Fruit fly (Drosophila melanogaster): ENCODE results near the gene COX8.

The COX8 gene

dm6 chr3L:21568848-21569372 lies 29.7 kb upstream of the COX8 start, which contains the start of the genes CRIF and SMC5 (continued):
- TF ChIP-seq CG9797 (GFP tag; optimal IDR thresholded peaks at IDR 0.05) (peak; percentile 7), gce (GFP tag; IDR thresholded peaks at IDR 0.05) (no peak), seq (GFP tag; IDR thresholded peaks at IDR 0.05) (no peak), disco-r (GFP tag; optimal IDR thresholded peaks at IDR 0.05) (peak; percentile 17), CG5245 (GFP tag; optimal IDR thresholded peaks at IDR 0.05) (no peak), Gug (GFP tag; IDR thresholded peaks at IDR 0.05) (no peak), danr (GFP tag; IDR thresholded peaks at IDR 0.05) (no peak), CG12236 (GFP tag; optimal IDR thresholded peaks at IDR 0.05) (peak; percentile 29), pho (GFP tag; optimal IDR thresholded peaks at IDR 0.05) (peak; percentile 76), D19A (tag; optimal IDR thresholded peaks at IDR 0.05) (peak; percentile 23), ems (GFP tag; optimal IDR thresholded peaks at IDR 0.05) (peak; percentile 30), CG17802 (tag; optimal IDR thresholded peaks at IDR 0.05) (peak; percentile 94), Doc2 (GFP tag; IDR thresholded peaks at IDR 0.05) (no peak), schlank (tag; optimal IDR thresholded peaks at IDR 0.05) (no peak), vvl (GFP tag; IDR thresholded peaks at IDR 0.05) (peak; percentile 45; the same call in 1 of the 2 replicates), CG4424 (GFP tag; optimal IDR thresholded peaks at IDR 0.05) (peak; percentile 68), run (tag; optimal IDR thresholded peaks at IDR 0.05) (no peak), sob (GFP tag; IDR thresholded peaks at IDR 0.05) (0 out of 2 replicates have a peak, but pooled peaks have one; percentile 47), Oli (tag; optimal IDR thresholded peaks at IDR 0.05) (peak; percentile 56), nerfin-2 (GFP tag; IDR thresholded peaks at IDR 0.05; ENCODE audit: partially characterized antibody) (no peak), pzg (GFP tag; optimal IDR thresholded peaks at IDR 0.05) (peak; percentile 39), pros (GFP tag; optimal IDR thresholded peaks at IDR 0.05) (no peak), Neu2 (GFP tag; optimal IDR thresholded peaks at IDR 0.05; ENCODE audit: borderline replicate concordance) (peak; percentile 14), BEAF-32 (GFP tag; optimal IDR thresholded peaks at IDR 0.05) (peak; percentile 57), CG6791 (GFP tag; IDR thresholded peaks at IDR 0.05; ENCODE audit: partially characterized antibody) (no peak), croc (GFP tag; conservative IDR thresholded peaks at IDR 0.05) (0 out of 3 replicates have a peak, but pooled peaks have one; percentile 31), CG6254 (GFP tag; optimal IDR thresholded peaks at IDR 0.05) (no peak), CG9609 (GFP tag; optimal IDR thresholded peaks at IDR 0.05) (peak; percentile 69), tap (tag; optimal IDR thresholded peaks at IDR 0.05) (no peak), CG16813 (GFP tag; IDR thresholded peaks at IDR 0.05; ENCODE audit: partially characterized antibody) (0 out of 3 replicates have a peak, but pooled peaks have one; percentile 30), CG4820 (GFP tag; optimal IDR thresholded peaks at IDR 0.05) (peak; percentile 58), peb (GFP tag; IDR thresholded peaks at IDR 0.05) (no peak), Bdp1 (GFP tag; optimal IDR thresholded peaks at IDR 0.05) (peak; percentile 4), chn (GFP tag; optimal IDR thresholded peaks at IDR 0.05) (peak; percentile 61), en (GFP tag; optimal IDR thresholded peaks at IDR 0.05) (peak; percentile 0), CG8290 (GFP tag; optimal IDR thresholded peaks at IDR 0.05) (peak; percentile 70), CG8290 (tag; optimal IDR thresholded peaks at IDR 0.05) (no peak), D (optimal IDR thresholded peaks at IDR 0.05) (no peak), D (GFP tag; optimal IDR thresholded peaks at IDR 0.05) (peak; percentile 26), CG4404 (GFP tag; IDR thresholded peaks at IDR 0.05) (peak; percentile 60), otp (GFP tag; IDR thresholded peaks at IDR 0.05) (no peak), zf30C (GFP tag; optimal IDR thresholded peaks at IDR 0.05) (no peak), ap (GFP tag; IDR thresholded peaks at IDR 0.05) (no peak; the same call in 1 of the 2 replicates), Asciz (GFP tag; optimal IDR thresholded peaks at IDR 0.05) (no peak), HHEX (GFP tag; optimal IDR thresholded peaks at IDR 0.05) (no peak), dysf (GFP tag; IDR thresholded peaks at IDR 0.05) (peak; percentile 52; the same call in 1 of the 3 replicates), CG17359 (tag; optimal IDR thresholded peaks at IDR 0.05) (peak; percentile 55), tio (GFP tag; optimal IDR thresholded peaks at IDR 0.05) (peak; percentile 58), CG4854 (GFP tag; optimal IDR thresholded peaks at IDR 0.05) (peak; percentile 34), ac (GFP tag; optimal IDR thresholded peaks at IDR 0.05) (no peak), HLH3B (GFP tag; IDR thresholded peaks at IDR 0.05) (peak; percentile 52)

Data from whole organism, embryonic.